Fruit fly (Drosophila melanogaster): ENCODE measurements around the gene Ip259.

DNA sequence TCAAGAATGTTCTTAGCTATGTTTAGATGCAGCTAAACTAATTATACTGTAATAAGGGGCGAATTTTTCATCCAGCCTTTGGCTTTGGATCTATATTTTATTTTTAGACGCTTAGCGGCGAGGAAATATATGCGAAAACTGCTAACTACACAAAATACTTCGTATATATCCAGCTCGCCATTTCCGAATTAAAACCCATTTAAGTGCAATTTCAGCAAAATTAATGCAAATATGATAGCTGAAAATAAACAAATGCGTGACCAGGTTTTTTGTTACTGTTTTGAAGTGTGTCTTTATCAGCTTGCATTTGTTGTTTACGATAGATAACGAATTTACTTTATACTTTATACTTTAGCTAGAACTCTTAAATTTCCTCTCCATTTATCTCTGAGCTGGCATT lies 13.1 kb upstream of the Ip259 start:
- no peak for TF ChIP-seq CG10321 (GFP tag; IDR thresholded peaks at IDR 0.05)
- TF ChIP-seq sima (GFP tag; optimal IDR thresholded peaks at IDR 0.05) = no peak
- TF ChIP-seq CG32767 (GFP tag; IDR thresholded peaks at IDR 0.05) = no peak
- TF ChIP-seq pan (optimal IDR thresholded peaks at IDR 0.05) = no peak
- TF ChIP-seq pan (GFP tag; optimal IDR thresholded peaks at IDR 0.05 in 1 of 2, IDR thresholded peaks at IDR 0.05 in 1 of 2) = no peak
